Fruit fly (Drosophila melanogaster) whole organism, embryonic: ENCODE results near the gene CG17982.

ENCODE experiments used
- Atf6 ChIP-seq: fragments of 200-800 bp; sonication (Bioruptor generic); IDR thresholded peaks from 2 replicates; pipeline ENCODE4 v1.3.6; 2022; ENCODE audit warnings: missing biosample characterization, missing genetic modification characterization
- Awh ChIP-seq: fragments of 200-800 bp; sonication (Bioruptor generic); IDR thresholded peaks from 2 replicates; pipeline ENCODE4, ENCODE4 v1.3.6; 2022; ENCODE audit warnings: missing biosample characterization, missing genetic modification characterization
- CG10147 ChIP-seq: fragments of 200-800 bp; sonication (Bioruptor generic); optimal IDR thresholded peaks from 2 replicates; lab custom pipeline; 2019; ENCODE audit warnings: missing biosample characterization, mild to moderate bottlenecking, missing genetic modification characterization, moderate library complexity
- CG10321 ChIP-seq: fragments of 200-800 bp; sonication (Bioruptor generic); IDR thresholded peaks from 2 replicates; pipeline ENCODE4 v1.3.6; 2022; ENCODE audit warnings: missing biosample characterization, missing genetic modification characterization
- CG10543 ChIP-seq: fragments of 200-800 bp; sonication (Bioruptor generic); optimal IDR thresholded peaks from 3 replicates; lab custom pipeline; 2017; ENCODE audit warnings: missing biosample characterization, mild to moderate bottlenecking, missing genetic modification characterization, moderate library complexity
- CG11560 ChIP-seq: fragments of 200-800 bp; sonication (Bioruptor generic); IDR thresholded peaks from 3 replicates; pipeline ENCODE4 v1.3.6; 2022; ENCODE audit warnings: missing biosample characterization, missing genetic modification characterization
- CG12219 ChIP-seq: fragments of 200-800 bp; sonication (Bioruptor generic); optimal IDR thresholded peaks from 3 replicates; lab custom pipeline; 2018; ENCODE audit warnings: missing biosample characterization, mild to moderate bottlenecking, missing genetic modification characterization
- CG12769 ChIP-seq: fragments of 200-800 bp; sonication (Bioruptor generic); optimal IDR thresholded peaks from 2 replicates; lab custom pipeline; 2019; ENCODE audit warnings: missing biosample characterization, mild to moderate bottlenecking, missing genetic modification characterization, moderate library complexity
- CG13624 ChIP-seq: fragments of 200-800 bp; sonication (Bioruptor generic); optimal IDR thresholded peaks from 2 replicates; lab custom pipeline; 2016; ENCODE audit warnings: missing biosample characterization, missing genetic modification characterization
- CG1602 ChIP-seq: fragments of 200-800 bp; sonication (Bioruptor generic); optimal IDR thresholded peaks from 3 replicates; lab custom pipeline; 2016; ENCODE audit warnings: missing biosample characterization, missing genetic modification characterization
- CG1603 ChIP-seq: fragments of 200-800 bp; sonication (Bioruptor generic); optimal IDR thresholded peaks from 2 replicates; lab custom pipeline; 2019; ENCODE audit warnings: missing biosample characterization, mild to moderate bottlenecking, missing genetic modification characterization, moderate library complexity
- CG18262 ChIP-seq: fragments of 200-800 bp; optimal IDR thresholded peaks from 3 replicates; lab custom pipeline; 2019; ENCODE audit warnings: missing biosample characterization, mild to moderate bottlenecking, missing genetic modification characterization, moderate library complexity
- CG1832 ChIP-seq: fragments of 200-800 bp; sonication (Bioruptor generic); optimal IDR thresholded peaks from 2 replicates; lab custom pipeline; 2017; ENCODE audit warnings: missing biosample characterization, mild to moderate bottlenecking, missing genetic modification characterization, inconsistent platforms
- CG32767 ChIP-seq: fragments of 200-800 bp; sonication (Bioruptor generic); IDR thresholded peaks from 2 replicates; pipeline ENCODE4 v1.3.6; 2022; ENCODE audit warnings: missing biosample characterization, missing genetic modification characterization
- CG34224 ChIP-seq: fragments of 200-800 bp; sonication (Bioruptor generic); IDR thresholded peaks from 3 replicates; pipeline ENCODE4 v1.3.6; 2022; ENCODE audit warnings: missing biosample characterization, missing genetic modification characterization; ENCODE audit not compliant: partially characterized antibody
- CG34376 ChIP-seq: fragments of 200-800 bp; sonication (Bioruptor generic); optimal IDR thresholded peaks from 2 replicates; lab custom pipeline; 2018; ENCODE audit warnings: missing biosample characterization, mild to moderate bottlenecking, missing genetic modification characterization
- CG3995 ChIP-seq: fragments of 200-800 bp; sonication (Bioruptor generic); optimal IDR thresholded peaks from 3 replicates; lab custom pipeline; 2016; ENCODE audit warnings: missing biosample characterization, missing genetic modification characterization
- CG4424 ChIP-seq: fragments of 200-800 bp; sonication (Bioruptor generic); optimal IDR thresholded peaks from 3 replicates; lab custom pipeline; 2016; ENCODE audit warnings: missing biosample characterization, missing genetic modification characterization
- CG4617 ChIP-seq: fragments of 200-800 bp; sonication (Bioruptor generic); optimal IDR thresholded peaks from 3 replicates; lab custom pipeline; 2016; ENCODE audit warnings: missing biosample characterization, missing genetic modification characterization, borderline replicate concordance
- CG6813 ChIP-seq: fragments of 200-800 bp; sonication (Bioruptor generic); optimal IDR thresholded peaks from 2 replicates; lab custom pipeline; 2017; ENCODE audit warnings: missing biosample characterization, missing genetic modification characterization, mild to moderate bottlenecking, moderate library complexity, missing genetic modification reagents
- CG8388 ChIP-seq: fragments of 200-800 bp; sonication (Bioruptor generic); optimal IDR thresholded peaks from 2 replicates; lab custom pipeline; 2019; ENCODE audit warnings: missing biosample characterization, mild to moderate bottlenecking, missing genetic modification characterization, moderate library complexity
- CG9609 ChIP-seq: fragments of 200-800 bp; sonication (Bioruptor generic); optimal IDR thresholded peaks from 3 replicates; lab custom pipeline; 2016; ENCODE audit warnings: missing biosample characterization, missing genetic modification characterization
- CTCF ChIP-seq: fragments of 200-800 bp; sonication (Bioruptor generic); optimal IDR thresholded peaks from 2 replicates; lab custom pipeline; 2017; ENCODE audit warnings: missing biosample characterization, mild to moderate bottlenecking, missing genetic modification characterization, moderate library complexity
- Chrac-16 ChIP-seq: fragments of 200-800 bp; sonication (Bioruptor generic); optimal IDR thresholded peaks from 3 replicates; lab custom pipeline; 2016; ENCODE audit warnings: missing biosample characterization, missing genetic modification characterization
- Dek ChIP-seq: fragments of 200-800 bp; sonication (Bioruptor generic); optimal IDR thresholded peaks from 3 replicates; lab custom pipeline; 2019; ENCODE audit warnings: missing biosample characterization, mild to moderate bottlenecking, missing genetic modification characterization, moderate library complexity
- Ets65A ChIP-seq: fragments of 200-800 bp; sonication (Bioruptor generic); peaks from one replicate; lab custom pipeline; 2016; ENCODE audit warnings: missing biosample characterization, missing genetic modification characterization
- Fer3 ChIP-seq: fragments of 200-800 bp; sonication (Bioruptor generic); optimal IDR thresholded peaks from 2 replicates; lab custom pipeline; 2018; ENCODE audit warnings: missing biosample characterization, mild to moderate bottlenecking, missing genetic modification characterization, moderate library complexity
- Hr51 ChIP-seq, 2 experiments: fragments of 200-800 bp; sonication (Bioruptor generic); optimal IDR thresholded peaks; 2 replicates in 1 of 2; 3 replicates in 1 of 2; lab custom pipeline; 2016 to 2018; ENCODE audit warnings: missing biosample characterization in 2 of 2, missing genetic modification characterization in 2 of 2, mild to moderate bottlenecking in 1 of 2, moderate library complexity in 1 of 2
- Hr78 ChIP-seq, 2 experiments: fragments of 200-800 bp in 1 of 2; fragments of >200 bp in 1 of 2; sonication (Bioruptor generic) in 1 of 2; optimal IDR thresholded peaks; 2 replicates each; lab custom pipeline; 2017 to 2019; ENCODE audit warnings: missing biosample characterization in 2 of 2, missing genetic modification characterization in 2 of 2, mild to moderate bottlenecking in 1 of 2, moderate library complexity in 1 of 2
- Mes4 ChIP-seq: fragments of 200-800 bp; sonication (Bioruptor generic); optimal IDR thresholded peaks from 2 replicates; lab custom pipeline; 2016; ENCODE audit warnings: missing biosample characterization, missing genetic modification characterization
- NC2α ChIP-seq: fragments of 200-800 bp; sonication (Bioruptor generic); optimal IDR thresholded peaks from 2 replicates; lab custom pipeline; 2016; ENCODE audit warnings: missing biosample characterization, missing genetic modification characterization
- Sox100B ChIP-seq: fragments of 200-800 bp; sonication (Bioruptor generic); optimal IDR thresholded peaks from 3 replicates; lab custom pipeline; 2018; ENCODE audit warnings: missing biosample characterization, mild to moderate bottlenecking, missing genetic modification characterization
- Taf1 ChIP-seq: fragments of 200-800 bp; sonication (Bioruptor generic); IDR thresholded peaks from 2 replicates; pipeline ENCODE4 v1.3.6; 2022; ENCODE audit warnings: missing biosample characterization, missing genetic modification characterization
- ab ChIP-seq: fragments of 200-800 bp; sonication (Bioruptor generic); optimal IDR thresholded peaks from 2 replicates; lab custom pipeline; 2016; ENCODE audit warnings: missing biosample characterization, missing genetic modification characterization
- bbx ChIP-seq: fragments of 200-800 bp; sonication (Bioruptor generic); IDR thresholded peaks from 2 replicates; pipeline ENCODE4 v1.3.6; 2022; ENCODE audit warnings: missing biosample characterization, missing genetic modification characterization; ENCODE audit not compliant: partially characterized antibody
- bowl ChIP-seq: fragments of 200-800 bp; sonication (Bioruptor generic); IDR thresholded peaks from 2 replicates; pipeline ENCODE4 v1.3.6; 2022; ENCODE audit warnings: missing biosample characterization, missing genetic modification characterization
- corto ChIP-seq: fragments of 200-800 bp; sonication (Bioruptor generic); optimal IDR thresholded peaks from 2 replicates; lab custom pipeline; 2016; ENCODE audit warnings: missing biosample characterization, mild to moderate bottlenecking, missing genetic modification characterization, moderate library complexity
- dan ChIP-seq: fragments of 200-800 bp; sonication (Bioruptor generic); IDR thresholded peaks from 2 replicates; pipeline ENCODE4 v1.3.6; 2022; ENCODE audit warnings: missing biosample characterization, missing genetic modification characterization
- fd102C ChIP-seq: fragments of 200-800 bp; sonication (Bioruptor generic); optimal IDR thresholded peaks from 2 replicates; lab custom pipeline; 2018; ENCODE audit warnings: missing biosample characterization, mild to moderate bottlenecking, missing genetic modification characterization, moderate library complexity
- fd64A ChIP-seq: fragments of 200-800 bp; sonication (Bioruptor generic); optimal IDR thresholded peaks from 3 replicates; lab custom pipeline; 2018; ENCODE audit warnings: missing biosample characterization, mild to moderate bottlenecking, missing genetic modification characterization
- fu2 ChIP-seq: fragments of 200-800 bp; sonication (Bioruptor generic); optimal IDR thresholded peaks from 2 replicates; lab custom pipeline; 2016; ENCODE audit warnings: missing biosample characterization, missing genetic modification characterization
- gt ChIP-seq: fragments of 200-800 bp; sonication (Bioruptor generic); IDR thresholded peaks from 2 replicates; pipeline ENCODE4 v1.3.6; 2022; ENCODE audit warnings: missing biosample characterization, missing genetic modification characterization
- lmd ChIP-seq: fragments of 200-800 bp; sonication (Bioruptor generic); IDR thresholded peaks from 2 replicates; pipeline ENCODE4 v1.3.6; 2022; ENCODE audit warnings: missing biosample characterization, missing genetic modification characterization
- schlank ChIP-seq: fragments of 200-800 bp; sonication (Bioruptor generic); optimal IDR thresholded peaks from 2 replicates; lab custom pipeline; 2018; ENCODE audit warnings: missing biosample characterization, mild to moderate bottlenecking, missing genetic modification characterization
- sd ChIP-seq: fragments of 200-800 bp; sonication (Bioruptor generic); optimal IDR thresholded peaks from 3 replicates; lab custom pipeline; 2018; ENCODE audit warnings: missing biosample characterization, mild to moderate bottlenecking, missing genetic modification characterization, moderate library complexity
- shn ChIP-seq: fragments of 200-800 bp; sonication (Bioruptor generic); optimal IDR thresholded peaks from 3 replicates; lab custom pipeline; 2016; ENCODE audit warnings: missing biosample characterization, missing genetic modification characterization
- slbo ChIP-seq: fragments of 200-800 bp; sonication (Bioruptor generic); IDR thresholded peaks from 2 replicates; pipeline ENCODE4 v1.3.6; 2022; ENCODE audit warnings: missing biosample characterization, missing genetic modification characterization
- slou ChIP-seq: fragments of 200-800 bp; sonication (Bioruptor generic); optimal IDR thresholded peaks from 3 replicates; lab custom pipeline; 2016; ENCODE audit warnings: missing biosample characterization, missing genetic modification characterization
- sug ChIP-seq: fragments of 200-800 bp; optimal IDR thresholded peaks from 2 replicates; lab custom pipeline; 2019; ENCODE audit warnings: missing biosample characterization, mild to moderate bottlenecking, missing genetic modification characterization, moderate library complexity
- vnd ChIP-seq: fragments of 200-800 bp; sonication (Bioruptor generic); IDR thresholded peaks from 3 replicates; pipeline ENCODE4 v1.3.6; 2022; ENCODE audit warnings: missing biosample characterization, missing genetic modification characterization; ENCODE audit not compliant: partially characterized antibody

The CG17982 gene

DNA sequence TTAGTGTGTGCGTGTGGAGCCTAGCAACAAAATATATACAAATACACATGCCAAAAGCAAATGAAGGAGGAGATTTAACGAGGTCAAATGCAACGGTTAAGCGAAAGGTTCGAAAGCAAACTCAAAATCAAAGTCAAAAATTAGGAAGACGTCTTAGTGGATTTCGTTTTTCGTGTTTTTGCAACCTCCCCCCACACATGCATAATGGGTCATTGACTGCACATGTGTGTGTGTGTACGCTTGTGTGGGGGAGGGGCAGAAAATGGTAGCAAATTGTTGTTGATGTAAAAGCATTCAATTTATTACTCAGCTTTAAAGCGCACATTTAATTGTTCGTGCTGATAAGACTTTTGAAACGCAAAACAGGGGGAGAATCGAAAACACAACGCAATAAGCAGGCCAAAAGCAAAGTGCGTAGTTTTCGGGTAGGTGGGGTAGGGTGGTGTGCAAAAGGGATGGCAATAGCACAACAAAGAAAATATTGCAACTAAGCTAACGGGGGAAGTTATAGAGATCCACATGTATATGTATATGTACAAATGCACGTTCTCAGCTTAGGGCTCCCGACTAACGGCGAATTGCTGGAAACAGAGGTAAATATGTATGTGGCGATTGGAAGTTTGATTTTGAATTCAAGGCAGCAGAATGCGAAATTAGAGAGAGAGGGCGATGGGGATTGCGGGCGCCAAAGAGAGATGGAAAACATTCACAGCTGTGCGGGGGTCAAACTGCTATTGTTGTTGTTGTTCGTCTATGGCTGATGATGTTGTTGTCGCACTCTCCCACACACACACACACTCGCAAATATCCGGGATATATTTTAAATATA, 50.5 kb downstream of the CG17982 start (continued):
- TF ChIP-seq CG34224: no peak
- TF ChIP-seq corto (GFP tag; lab: Kevin White, UChicago): no peak
- TF ChIP-seq fd102C (GFP tag; lab: Kevin White, UChicago): no peak
- TF ChIP-seq fd64A (GFP tag; lab: Kevin White, UChicago): no peak
- TF ChIP-seq Taf1 (GFP tag; lab: Robert Waterston, UW): no peak
- no peak for TF ChIP-seq Awh (GFP tag; lab: Robert Waterston, UW)
- TF ChIP-seq dan (GFP tag; lab: Robert Waterston, UW): no peak
- no peak for TF ChIP-seq CG18262 (tag; lab: Kevin White, UChicago)
- TF ChIP-seq sug: peak; percentile 78
- TF ChIP-seq CG1603 (tag; lab: Kevin White, UChicago): no peak
- no peak for TF ChIP-seq bbx (GFP tag; lab: Robert Waterston, UW)
- no peak for TF ChIP-seq vnd (GFP tag; lab: Robert Waterston, UW)
- TF ChIP-seq CG8388: no peak
- TF ChIP-seq slou (GFP tag; lab: Kevin White, UChicago): no peak
- peak; percentile 57 for TF ChIP-seq CG10543 (GFP tag; lab: Kevin White, UChicago)
- TF ChIP-seq bowl (GFP tag; lab: Robert Waterston, UW): no peak
- no peak for TF ChIP-seq shn (GFP tag; lab: Kevin White, UChicago)
- no peak for TF ChIP-seq ab (GFP tag; lab: Kevin White, UChicago)
- TF ChIP-seq Atf6 (GFP tag; lab: Robert Waterston, UW): 0 out of 2 replicates have a peak, but pooled peaks have one; percentile 23
- TF ChIP-seq CG11560 (tag; lab: Robert Waterston, UW): no peak
- TF ChIP-seq lmd (GFP tag; lab: Robert Waterston, UW): 0 out of 2 replicates have a peak, but pooled peaks have one; percentile 7
- no peak for TF ChIP-seq CG1602 (GFP tag; lab: Kevin White, UChicago)
- TF ChIP-seq Sox100B: no peak
- no peak for TF ChIP-seq CG4617
- no peak for TF ChIP-seq CG12219 (GFP tag; lab: Kevin White, UChicago)
- no peak for TF ChIP-seq gt (GFP tag; lab: Robert Waterston, UW)
- no peak for TF ChIP-seq Chrac-16 (GFP tag; lab: Kevin White, UChicago)
- peak; percentile 4 for TF ChIP-seq CG34376
- no peak for TF ChIP-seq Dek
- TF ChIP-seq CG4424 (GFP tag; lab: Kevin White, UChicago): no peak
- TF ChIP-seq CG1832: peak; percentile 74
- TF ChIP-seq Fer3 (tag; lab: Kevin White, UChicago): peak; percentile 9
- peak; percentile 23 for TF ChIP-seq CG12769 (tag; lab: Kevin White, UChicago)
- TF ChIP-seq Ets65A (GFP tag; lab: Kevin White, UChicago): peak; percentile 59
- no peak for TF ChIP-seq slbo (GFP tag; lab: Robert Waterston, UW)
- no peak for TF ChIP-seq CG10147 (GFP tag; lab: Kevin White, UChicago)
- no peak for TF ChIP-seq schlank (tag; lab: Kevin White, UChicago)
- peak; percentile 7 for TF ChIP-seq sd
- no peak for TF ChIP-seq CG6813
- no peak for TF ChIP-seq NC2α (GFP tag; lab: Kevin White, UChicago)
- peak in 1 of 2 experiments; percentile 80 for TF ChIP-seq Hr78 (GFP tag; optimal IDR thresholded peaks at IDR 0.05; lab: Kevin White, UChicago)
- no peak for TF ChIP-seq CG32767 (GFP tag; lab: Robert Waterston, UW)
- no peak for TF ChIP-seq CTCF (GFP tag; lab: Kevin White, UChicago)
- no peak for TF ChIP-seq CG3995 (GFP tag; lab: Kevin White, UChicago)
- peak; percentile 75 for TF ChIP-seq CG10321
- no peak for TF ChIP-seq CG9609 (GFP tag; lab: Kevin White, UChicago)
- peak; percentile 95 for TF ChIP-seq CG13624 (GFP tag; lab: Kevin White, UChicago)
- no peak for TF ChIP-seq fu2 (GFP tag; lab: Kevin White, UChicago)
- no peak for TF ChIP-seq Hr51 (GFP tag; optimal IDR thresholded peaks at IDR 0.05; lab: Kevin White, UChicago)
- no peak for TF ChIP-seq Mes4 (GFP tag; lab: Kevin White, UChicago)
